Fruit fly (Drosophila melanogaster) whole organism: Measurements from ENCODE around the gene brat.

Source experiments
- CG8478 ChIP-seq: fragments of >200 bp; optimal IDR thresholded peaks from 2 replicates; lab custom pipeline; 2018; ENCODE audit warnings: inconsistent platforms
- EcR ChIP-seq, 2 experiments: fragments of >200 bp; optimal IDR thresholded peaks; 2 replicates each; lab custom pipeline; 2017; ENCODE audit warnings: missing biosample characterization in 2 of 2, missing genetic modification characterization in 2 of 2, missing genetic modification reagents in 2 of 2
- pan ChIP-seq: fragments of >200 bp; optimal IDR thresholded peaks from 2 replicates; lab custom pipeline; 2017
- psq ChIP-seq: fragments of >200 bp; optimal IDR thresholded peaks from 2 replicates; lab custom pipeline; 2017
- usp ChIP-seq: fragments of >200 bp; optimal IDR thresholded peaks from 2 replicates; lab custom pipeline; 2017; ENCODE audit warnings: missing biosample characterization, missing genetic modification characterization, mixed read lengths

DNA sequence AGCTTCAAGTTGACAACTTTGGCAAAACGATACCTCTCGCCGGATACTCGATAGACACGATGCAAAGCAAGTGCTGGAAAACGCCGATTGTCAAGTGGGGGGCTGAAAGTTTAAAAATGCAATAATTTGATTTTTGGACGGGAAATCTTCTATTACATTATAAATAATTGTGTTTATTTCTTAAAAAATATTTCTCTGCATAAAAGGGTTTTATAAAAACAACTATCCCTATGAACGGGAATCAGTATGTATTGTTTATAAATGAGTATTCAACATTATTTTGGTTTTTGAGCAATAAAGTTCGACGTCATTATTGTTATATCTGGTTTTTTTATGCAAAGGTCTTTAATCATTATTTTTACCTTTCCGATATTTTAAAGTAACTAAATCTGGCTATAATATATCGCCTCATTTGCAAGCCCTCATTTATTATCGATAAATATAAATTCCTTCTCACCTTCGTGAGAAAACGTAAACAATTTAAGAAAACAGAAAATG, 1.7 kb upstream of the brat start, which contains the start of the genes AsnRS and DCTN6-p27:
- no peak for TF ChIP-seq CG8478 (lab: Kevin White, UChicago)
- no peak for TF ChIP-seq usp (GFP tag; lab: Kevin White, UChicago)
- TF ChIP-seq psq (lab: Kevin White, UChicago): no peak
- TF ChIP-seq EcR (GFP tag; optimal IDR thresholded peaks at IDR 0.05; lab: Kevin White, UChicago): no peak
- no peak for TF ChIP-seq pan (lab: Kevin White, UChicago)
